Worm (Caenorhabditis elegans) whole organism, L1 larva: Measurements from ENCODE around the gene din-1.

Source experiments
- ama-1 ChIP-seq: fragments of 150-350 bp; optimal IDR thresholded peaks from 2 replicates; lab custom pipeline; 2014
- blmp-1 ChIP-seq: fragments of 150-350 bp; optimal IDR thresholded peaks from 2 replicates; lab custom pipeline; 2014; ENCODE audit warnings: missing biosample characterization, missing genetic modification characterization
- ceh-63 ChIP-seq: fragments of 200-800 bp; sonication (Bioruptor generic); optimal IDR thresholded peaks from 2 replicates; lab custom pipeline; 2018; ENCODE audit warnings: mild to moderate bottlenecking, missing genetic modification characterization, missing compliant biosample characterization
- ceh-8 ChIP-seq: fragments of 200-800 bp; sonication (Bioruptor generic); optimal IDR thresholded peaks from 2 replicates; lab custom pipeline; 2018; ENCODE audit warnings: mild to moderate bottlenecking, missing genetic modification characterization, moderate library complexity, missing compliant biosample characterization
- ceh-88 ChIP-seq: fragments of 200-800 bp; sonication (Bioruptor generic); IDR thresholded peaks from 2 replicates; pipeline ENCODE4 v1.3.6; 2022; ENCODE audit warnings: missing genetic modification characterization, missing compliant biosample characterization
- ces-1 ChIP-seq: fragments of 150-350 bp; optimal IDR thresholded peaks from 2 replicates; lab custom pipeline; 2014; ENCODE audit warnings: missing biosample characterization, missing genetic modification reagents, missing genetic modification characterization
- dsc-1 ChIP-seq: sonication (generic microtip); optimal IDR thresholded peaks from 2 replicates; lab custom pipeline; 2016; ENCODE audit warnings: mild to moderate bottlenecking, missing genetic modification characterization, missing compliant biosample characterization
- efl-1 ChIP-seq, 4 experiments: fragments of 150-350 bp; optimal IDR thresholded peaks in 3 of 4; peaks in 1 of 4; 1 replicate in 1 of 4; 2 replicates in 3 of 4; lab custom pipeline; 2014; ENCODE audit warnings: missing biosample characterization in 2 of 4, missing genetic modification characterization in 2 of 4, missing genetic modification reagents in 2 of 4
- elt-2 ChIP-seq: sonication (generic microtip); optimal IDR thresholded peaks from 2 replicates; lab custom pipeline; 2016; ENCODE audit warnings: missing genetic modification characterization, mild to moderate bottlenecking, inconsistent platforms, missing compliant biosample characterization, missing genetic modification reagents
- elt-3 ChIP-seq, 6 experiments: fragments of 150-350 bp in 1 of 6; sonication (generic microtip); optimal IDR thresholded peaks; 2 replicates each; lab custom pipeline; 2017 to 2018; ENCODE audit warnings: missing biosample characterization in 6 of 6, missing genetic modification characterization in 6 of 6, inconsistent platforms in 1 of 6
- fkh-10 ChIP-seq: sonication (generic microtip); optimal IDR thresholded peaks from 2 replicates; lab custom pipeline; 2017; ENCODE audit warnings: missing biosample characterization, missing genetic modification reagents, missing genetic modification characterization
- fkh-4 ChIP-seq: sonication (generic microtip); optimal IDR thresholded peaks from 2 replicates; lab custom pipeline; 2016; ENCODE audit warnings: missing compliant biosample characterization, missing genetic modification characterization, borderline replicate concordance
- fos-1 ChIP-seq: fragments of 150-350 bp; optimal IDR thresholded peaks from 2 replicates; lab custom pipeline; 2014; ENCODE audit warnings: missing biosample characterization, missing genetic modification characterization
- grh-1 ChIP-seq: fragments of 200-800 bp; sonication (Bioruptor generic); IDR thresholded peaks from 2 replicates; pipeline ENCODE4 v1.3.6; 2022; ENCODE audit warnings: missing genetic modification reagents, missing genetic modification characterization, missing compliant biosample characterization
- hlh-17 ChIP-seq: fragments of 200-800 bp; sonication (Bioruptor generic); optimal IDR thresholded peaks from 2 replicates; lab custom pipeline; 2018; ENCODE audit warnings: missing genetic modification characterization, mild to moderate bottlenecking, missing compliant biosample characterization, moderate library complexity, borderline replicate concordance
- hpl-2 ChIP-seq: fragments of 150-350 bp; optimal IDR thresholded peaks from 2 replicates; lab custom pipeline; 2014; ENCODE audit warnings: missing biosample characterization, missing genetic modification reagents, missing genetic modification characterization
- irx-1 ChIP-seq: sonication (generic microtip); optimal IDR thresholded peaks from 2 replicates; lab custom pipeline; 2016; ENCODE audit warnings: missing genetic modification characterization, missing compliant biosample characterization
- jun-1 ChIP-seq: fragments of 150-350 bp; optimal IDR thresholded peaks from 2 replicates; lab custom pipeline; 2014; ENCODE audit warnings: missing biosample characterization, missing genetic modification reagents, missing genetic modification characterization
- lin-13 ChIP-seq: fragments of 150-350 bp; optimal IDR thresholded peaks from 2 replicates; lab custom pipeline; 2014; ENCODE audit warnings: missing biosample characterization, missing genetic modification reagents, missing genetic modification characterization
- lin-35 ChIP-seq, 2 experiments: fragments of 150-350 bp; optimal IDR thresholded peaks; 2 replicates each; lab custom pipeline; 2014; ENCODE audit warnings: missing biosample characterization in 2 of 2, missing genetic modification characterization in 2 of 2, missing genetic modification reagents in 2 of 2
- lin-39 ChIP-seq: fragments of 150-350 bp; optimal IDR thresholded peaks from 2 replicates; lab custom pipeline; 2014; ENCODE audit warnings: missing biosample characterization, missing genetic modification reagents, missing genetic modification characterization
- lsy-2 ChIP-seq, 2 experiments: fragments of 150-350 bp; optimal IDR thresholded peaks; 2 replicates each; lab custom pipeline; 2014; ENCODE audit warnings: missing biosample characterization in 2 of 2, missing genetic modification characterization in 2 of 2
- mab-9 ChIP-seq: fragments of 200-800 bp; sonication (Bioruptor generic); IDR thresholded peaks from 2 replicates; pipeline ENCODE4 v1.3.6; 2022; ENCODE audit warnings: missing genetic modification reagents, missing genetic modification characterization, missing compliant biosample characterization
- mef-2 ChIP-seq: fragments of 150-350 bp; optimal IDR thresholded peaks from 2 replicates; lab custom pipeline; 2014; ENCODE audit warnings: missing biosample characterization, missing genetic modification characterization
- mep-1 ChIP-seq: fragments of 150-350 bp; optimal IDR thresholded peaks from 2 replicates; lab custom pipeline; 2014; ENCODE audit warnings: missing biosample characterization, missing genetic modification characterization
- nhr-19 ChIP-seq: fragments of 200-800 bp; sonication (Bioruptor generic); conservative IDR thresholded peaks from 2 replicates; pipeline ENCODE4 v1.3.6; 2022; ENCODE audit warnings: missing genetic modification characterization, missing compliant biosample characterization
- nhr-20 ChIP-seq: sonication (generic microtip); optimal IDR thresholded peaks from 2 replicates; lab custom pipeline; 2016; ENCODE audit warnings: mild to moderate bottlenecking, missing genetic modification characterization, missing compliant biosample characterization
- nhr-71 ChIP-seq: sonication (generic microtip); optimal IDR thresholded peaks from 2 replicates; lab custom pipeline; 2016; ENCODE audit warnings: mild to moderate bottlenecking, missing genetic modification characterization, moderate library complexity, missing compliant biosample characterization
- nhr-76 ChIP-seq: sonication (generic microtip); optimal IDR thresholded peaks from 2 replicates; lab custom pipeline; 2017; ENCODE audit warnings: missing biosample characterization, missing genetic modification characterization
- nhr-77 ChIP-seq: fragments of 150-350 bp; optimal IDR thresholded peaks from 2 replicates; lab custom pipeline; 2014; ENCODE audit warnings: missing biosample characterization, missing genetic modification characterization
- nhr-84 ChIP-seq: sonication (generic microtip); optimal IDR thresholded peaks from 2 replicates; lab custom pipeline; 2017; ENCODE audit warnings: missing biosample characterization, missing genetic modification characterization
- snpc-4 ChIP-seq: fragments of 150-350 bp; optimal IDR thresholded peaks from 2 replicates; lab custom pipeline; 2014; ENCODE audit warnings: missing biosample characterization, missing genetic modification characterization
- snu-23 ChIP-seq: sonication (generic microtip); optimal IDR thresholded peaks from 2 replicates; lab custom pipeline; 2016; ENCODE audit warnings: missing genetic modification characterization, missing compliant biosample characterization
- sox-4 ChIP-seq: sonication (generic microtip); optimal IDR thresholded peaks from 2 replicates; lab custom pipeline; 2016; ENCODE audit warnings: missing genetic modification characterization, missing compliant biosample characterization
- sptf-1 ChIP-seq: fragments of 150-350 bp; optimal IDR thresholded peaks from 2 replicates; lab custom pipeline; 2014; ENCODE audit warnings: missing biosample characterization, missing genetic modification characterization
- swsn-7 ChIP-seq: sonication (generic microtip); optimal IDR thresholded peaks from 2 replicates; lab custom pipeline; 2016; ENCODE audit warnings: missing genetic modification characterization, missing compliant biosample characterization
- tbx-2 ChIP-seq: sonication (generic microtip); optimal IDR thresholded peaks from 2 replicates; lab custom pipeline; 2016; ENCODE audit warnings: missing genetic modification characterization, missing compliant biosample characterization
- tlp-1 ChIP-seq: fragments of 150-350 bp; optimal IDR thresholded peaks from 2 replicates; lab custom pipeline; 2014; ENCODE audit warnings: missing biosample characterization, missing genetic modification characterization
- unc-30 ChIP-seq: sonication (generic microtip); optimal IDR thresholded peaks from 2 replicates; lab custom pipeline; 2017; ENCODE audit warnings: missing biosample characterization, missing genetic modification characterization
- zag-1 ChIP-seq: fragments of 150-350 bp; optimal IDR thresholded peaks from 2 replicates; lab custom pipeline; 2014; ENCODE audit warnings: missing biosample characterization, missing genetic modification characterization
- ztf-11 ChIP-seq, 2 experiments: sonication (generic microtip); optimal IDR thresholded peaks; 2 replicates each; lab custom pipeline; 2016 to 2017; ENCODE audit warnings: missing genetic modification characterization in 2 of 2, missing biosample characterization in 1 of 2, missing compliant biosample characterization in 1 of 2

The din-1 gene

DNA sequence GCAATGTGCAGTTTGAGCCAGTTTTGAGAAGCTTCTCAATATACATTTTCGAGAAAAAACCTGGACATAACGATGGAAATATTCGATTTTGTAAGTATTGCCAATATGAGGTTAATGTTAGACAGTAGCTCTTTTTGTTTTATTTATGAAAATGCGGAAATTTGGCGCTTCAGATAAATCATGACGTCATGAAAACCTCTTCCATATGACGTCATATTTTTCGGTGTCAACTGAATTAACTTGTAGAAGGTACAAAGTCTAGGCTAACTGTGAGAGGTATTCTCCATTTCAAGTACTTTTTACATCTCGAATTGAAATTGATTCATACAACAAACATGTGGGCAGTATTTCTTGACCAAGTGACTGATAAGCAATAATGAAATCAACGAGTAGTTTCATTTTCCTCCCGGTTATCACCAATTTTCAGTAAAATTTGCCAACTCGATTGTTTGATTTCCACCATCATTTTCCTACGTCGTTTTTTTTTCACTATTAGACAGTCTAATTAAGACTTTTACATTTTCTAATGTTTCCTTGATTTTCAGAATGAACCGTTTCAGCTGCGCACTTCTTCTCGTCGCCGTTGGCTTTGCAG is 62.1 kb downstream of the din-1 start, which contains the start of gene F54D5.3:
TSS of gene F54D5.3 (plus strand) at position 546 of the 595 bp plus-strand sequence.
- TF ChIP-seq snu-23 (GFP tag; lab: Kevin White, UChicago): no peak
- TF ChIP-seq lin-39 (tag; lab: Kevin White, UChicago): no peak
- no peak for TF ChIP-seq fos-1 (tag; lab: Kevin White, UChicago)
- no peak for TF ChIP-seq efl-1 (optimal IDR thresholded peaks at IDR 0.05; lab: Kevin White, UChicago)
- TF ChIP-seq efl-1 (GFP tag; optimal IDR thresholded peaks at IDR 0.05 in 1 of 2; lab: Kevin White, UChicago): peak in 1 of 2 experiments; percentile 14
- no peak for TF ChIP-seq sox-4 (tag; lab: Kevin White, UChicago)
- TF ChIP-seq ama-1 (lab: Kevin White, UChicago): no peak
- no peak for TF ChIP-seq dsc-1 (tag; lab: Kevin White, UChicago)
- TF ChIP-seq nhr-76 (tag; lab: Kevin White, UChicago): no peak
- peak in 1 of 2 experiments; percentile 5 for TF ChIP-seq lin-35 (GFP tag; optimal IDR thresholded peaks at IDR 0.05; lab: Kevin White, UChicago)
- TF ChIP-seq fkh-4 (tag; lab: Kevin White, UChicago): no peak
- TF ChIP-seq elt-2: peak; percentile 30
- TF ChIP-seq, all 84 proteins: peak for 3

DNA sequence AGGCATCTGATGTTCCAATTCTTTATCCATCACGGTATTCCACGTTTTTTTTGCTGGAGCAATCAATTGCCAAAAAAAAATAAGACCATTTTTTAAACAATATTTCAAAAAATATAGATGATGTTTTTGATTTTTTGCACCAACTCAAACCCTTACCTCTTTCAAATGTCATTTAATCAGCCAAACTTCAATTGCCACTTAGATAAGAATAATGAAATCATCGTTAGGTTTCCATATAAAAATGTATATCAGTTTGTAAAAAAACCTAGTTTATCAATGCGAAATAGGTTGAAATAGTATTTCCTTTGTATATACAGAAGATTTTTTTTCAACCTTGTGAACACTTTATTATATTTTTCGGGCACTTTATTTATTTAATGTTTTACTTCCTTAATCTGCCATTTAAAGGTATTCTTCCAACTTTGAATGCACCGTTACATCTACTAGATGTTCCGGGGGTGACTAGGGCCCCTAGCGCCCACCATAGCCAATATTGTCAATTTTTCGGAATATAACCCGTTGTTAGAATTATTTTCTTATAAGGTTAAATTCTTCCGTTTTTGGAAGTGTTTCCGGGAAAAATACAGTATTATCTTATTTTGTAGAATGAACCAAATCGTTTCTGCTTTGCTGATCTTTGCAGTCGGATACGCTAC is 64.1 kb downstream of the din-1 start, which contains the start of the genes F54D5.23 and F54D5.4:
TSS of gene F54D5.23 (minus strand) at position 75 of the 656 bp plus-strand sequence.
TSS of gene F54D5.4 (plus strand) at position 606 of the 656 bp plus-strand sequence.
- TF ChIP-seq nhr-19 (no peak), grh-1 (GFP tag; lab: Robert Waterston, UW) (no peak), hlh-17 (GFP tag; lab: Kevin White, UChicago) (no peak), ceh-63 (GFP tag; lab: Kevin White, UChicago) (no peak), ceh-88 (GFP tag; lab: Robert Waterston, UW) (no peak), ces-1 (GFP tag; lab: Kevin White, UChicago) (no peak), nhr-76 (tag; lab: Kevin White, UChicago) (no peak), lin-13 (GFP tag; lab: Kevin White, UChicago) (no peak), sox-4 (tag; lab: Kevin White, UChicago) (no peak), mep-1 (tag; lab: Kevin White, UChicago) (no peak), elt-2 (no peak), jun-1 (tag; lab: Kevin White, UChicago) (no peak), blmp-1 (no peak), fkh-10 (GFP tag; lab: Kevin White, UChicago) (no peak), zag-1 (no peak)

DNA sequence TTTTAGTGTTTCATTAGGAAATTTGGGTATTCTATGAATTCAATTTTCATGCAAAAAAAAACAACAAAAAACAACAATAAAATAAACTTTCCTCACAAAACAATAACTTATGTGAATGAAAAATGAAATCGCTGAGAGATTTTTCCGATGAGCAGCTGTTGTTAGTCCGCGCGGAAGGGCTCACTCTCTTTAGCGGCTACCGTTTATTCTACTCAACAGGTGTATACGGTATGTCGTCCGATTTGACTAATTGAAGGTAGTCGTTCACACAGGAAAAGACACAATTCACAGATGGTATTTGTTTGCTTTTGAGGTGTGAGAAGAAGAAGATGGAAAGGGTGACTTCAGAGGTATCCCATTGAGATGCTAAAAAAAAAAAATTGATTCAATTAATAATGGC is 64.7 kb downstream of the din-1 start:
- no peak for TF ChIP-seq fos-1 (tag; lab: Kevin White, UChicago)
- TF ChIP-seq efl-1 (optimal IDR thresholded peaks at IDR 0.05; lab: Kevin White, UChicago): no peak
- TF ChIP-seq efl-1 (GFP tag; optimal IDR thresholded peaks at IDR 0.05 in 1 of 2; lab: Kevin White, UChicago): peak in 1 of 2 experiments; percentile 50
- TF ChIP-seq snpc-4 (tag; lab: Kevin White, UChicago): no peak
- no peak for TF ChIP-seq dsc-1 (tag; lab: Kevin White, UChicago)
- TF ChIP-seq, all 84 proteins: peak for 1

DNA sequence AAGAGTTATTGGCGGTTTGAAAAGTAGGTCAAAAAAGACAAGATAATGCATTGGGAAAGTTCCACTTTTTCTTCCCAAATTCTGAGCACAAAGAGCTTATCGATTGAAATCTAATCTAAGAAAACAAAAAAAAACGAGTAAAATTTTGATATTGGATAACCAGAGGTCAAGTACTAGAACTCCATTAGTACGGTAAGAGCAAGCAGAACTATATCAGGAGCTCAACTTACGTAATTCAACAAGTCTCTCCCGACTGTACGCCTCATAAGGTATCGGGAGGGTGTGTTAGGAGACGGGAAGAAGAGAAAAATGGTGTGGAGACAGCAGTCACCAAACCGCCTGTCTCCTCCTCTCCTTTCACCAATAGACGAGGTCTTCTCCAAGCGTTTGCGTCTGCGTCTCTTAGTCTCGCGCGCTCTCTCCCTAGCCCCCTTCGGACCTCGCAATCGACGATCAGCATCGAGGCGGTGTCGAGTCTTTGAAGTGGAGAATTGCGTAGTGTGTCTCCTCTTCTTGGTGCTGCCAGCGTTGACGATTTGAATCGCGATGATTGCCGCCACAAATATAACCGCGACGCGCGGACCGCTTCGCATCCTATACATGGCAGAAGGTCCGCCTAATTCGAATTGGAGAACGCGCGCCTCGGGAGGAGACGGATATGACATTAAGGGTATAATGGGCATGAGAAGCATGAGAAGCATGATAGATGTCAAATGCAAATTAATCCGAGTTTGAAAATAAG is 66.3 kb downstream of the din-1 start, which contains the start of gene F54D5.5:
TSS of gene F54D5.5 (minus strand) at position 51 of the 742 bp plus-strand sequence.
- TF ChIP-seq irx-1 (no peak), ztf-11 (tag; optimal IDR thresholded peaks at IDR 0.05; lab: Kevin White, UChicago) (peak in 1 of 2 experiments; percentile 40), nhr-20 (tag; lab: Kevin White, UChicago) (no peak), nhr-84 (tag; lab: Kevin White, UChicago) (no peak), tlp-1 (tag; lab: Kevin White, UChicago) (no peak), mep-1 (tag; lab: Kevin White, UChicago) (peak; percentile 44), unc-30 (tag; lab: Kevin White, UChicago) (no peak), lin-35 (GFP tag; optimal IDR thresholded peaks at IDR 0.05; lab: Kevin White, UChicago) (peak; percentile 45 to 47), nhr-77 (tag; lab: Kevin White, UChicago) (no peak), ama-1 (lab: Kevin White, UChicago) (no peak), ceh-63 (GFP tag; lab: Kevin White, UChicago) (no peak), lsy-2 (tag; optimal IDR thresholded peaks at IDR 0.05; lab: Kevin White, UChicago) (peak in 1 of 2 experiments; percentile 45), elt-3 (tag; optimal IDR thresholded peaks at IDR 0.05; lab: Kevin White, UChicago) (no peak), tbx-2 (tag; lab: Kevin White, UChicago) (peak; percentile 3), nhr-71 (no peak), swsn-7 (tag; lab: Kevin White, UChicago) (no peak), mef-2 (no peak), blmp-1 (no peak), hlh-17 (GFP tag; lab: Kevin White, UChicago) (no peak), zag-1 (no peak), ceh-8 (GFP tag; lab: Kevin White, UChicago) (no peak), sptf-1 (tag; lab: Kevin White, UChicago) (no peak), hpl-2 (GFP tag; lab: Kevin White, UChicago) (no peak), mab-9 (GFP tag; lab: Robert Waterston, UW) (no peak), fos-1 (tag; lab: Kevin White, UChicago) (no peak)
